Worm (Caenorhabditis elegans) whole organism, young adult: ENCODE results near the gene ensh-1.

Experiments
- B0261.1 ChIP-seq: sonication (generic microtip); optimal IDR thresholded peaks from 2 replicates; lab custom pipeline; 2016; ENCODE audit warnings: mild to moderate bottlenecking, missing genetic modification characterization, moderate library complexity, missing compliant biosample characterization
- F49E8.2 ChIP-seq: sonication (generic microtip); optimal IDR thresholded peaks from 3 replicates; lab custom pipeline; 2017; ENCODE audit warnings: missing genetic modification characterization, mild to moderate bottlenecking, missing compliant biosample characterization, antibody characterized with exemption, moderate library complexity; ENCODE audit not compliant: insufficient read depth
- F52B5.7 ChIP-seq: sonication (generic microtip); optimal IDR thresholded peaks from 2 replicates; lab custom pipeline; 2016; ENCODE audit warnings: mild to moderate bottlenecking, missing genetic modification characterization, missing compliant biosample characterization
- F57A8.1 ChIP-seq: fragments of 200-800 bp; sonication (Bioruptor generic); optimal IDR thresholded peaks from 2 replicates; lab custom pipeline; 2018; ENCODE audit warnings: mild to moderate bottlenecking, missing genetic modification characterization, moderate library complexity, missing compliant biosample characterization
- K12H6.12 ChIP-seq: fragments of 200-800 bp; sonication (Bioruptor generic); optimal IDR thresholded peaks from 2 replicates; lab custom pipeline; 2018; ENCODE audit warnings: mild to moderate bottlenecking, missing genetic modification characterization, missing compliant biosample characterization
- T07F8.4 ChIP-seq: sonication (generic microtip); optimal IDR thresholded peaks from 2 replicates; lab custom pipeline; 2016; ENCODE audit warnings: mild to moderate bottlenecking, missing genetic modification characterization, moderate library complexity, missing compliant biosample characterization
- Y53G8AR.9 ChIP-seq: fragments of 200-800 bp; sonication (Bioruptor generic); conservative IDR thresholded peaks from 2 replicates; pipeline ENCODE4 v1.3.6; 2022; ENCODE audit warnings: missing genetic modification reagents, missing genetic modification characterization, missing compliant biosample characterization
- ZK185.1 ChIP-seq: sonication (generic microtip); optimal IDR thresholded peaks from 2 replicates; lab custom pipeline; 2016; ENCODE audit warnings: mild to moderate bottlenecking, missing genetic modification characterization, missing compliant biosample characterization; ENCODE audit not compliant: poor library complexity, severe bottlenecking
- akir-1 ChIP-seq: fragments of 200-800 bp; sonication (Bioruptor generic); optimal IDR thresholded peaks from 2 replicates; lab custom pipeline; 2018; ENCODE audit warnings: mild to moderate bottlenecking, missing genetic modification characterization, moderate library complexity, missing compliant biosample characterization
- aptf-2 ChIP-seq: fragments of 200-800 bp; sonication (Bioruptor generic); conservative IDR thresholded peaks from 2 replicates; pipeline ENCODE4 v1.3.6; 2022; ENCODE audit warnings: missing genetic modification reagents, missing genetic modification characterization, missing compliant biosample characterization
- athp-1 ChIP-seq: sonication (generic microtip); optimal IDR thresholded peaks from 2 replicates; lab custom pipeline; 2017; ENCODE audit warnings: mild to moderate bottlenecking, missing genetic modification characterization, missing compliant biosample characterization
- attf-6 ChIP-seq: fragments of 200-800 bp; sonication (Bioruptor generic); IDR thresholded peaks from 2 replicates; pipeline ENCODE4 v1.3.6; 2022; ENCODE audit warnings: missing genetic modification reagents, missing genetic modification characterization, missing compliant biosample characterization
- ceh-100 ChIP-seq: fragments of 200-800 bp; sonication (Bioruptor generic); IDR thresholded peaks from 2 replicates; pipeline ENCODE4 v1.3.6; 2022; ENCODE audit warnings: missing genetic modification reagents, missing genetic modification characterization, missing compliant biosample characterization
- ceh-58 ChIP-seq: fragments of 200-800 bp; sonication (Bioruptor generic); IDR thresholded peaks from 2 replicates; pipeline ENCODE4 v1.3.6; 2022; ENCODE audit warnings: missing genetic modification characterization, missing compliant biosample characterization
- die-1 ChIP-seq: sonication (generic microtip); optimal IDR thresholded peaks from 2 replicates; lab custom pipeline; 2016; ENCODE audit warnings: missing genotype, mild to moderate bottlenecking, missing genetic modification characterization, missing compliant biosample characterization
- dpff-1 ChIP-seq: sonication (generic microtip); optimal IDR thresholded peaks from 2 replicates; lab custom pipeline; 2017; ENCODE audit warnings: mild to moderate bottlenecking, missing genetic modification characterization, missing compliant biosample characterization
- dpl-1 ChIP-seq: fragments of 150-350 bp; optimal IDR thresholded peaks from 2 replicates; lab custom pipeline; 2014; ENCODE audit warnings: missing biosample characterization, missing genetic modification reagents, missing genetic modification characterization
- ets-4 ChIP-seq: fragments of 200-800 bp; sonication (Bioruptor generic); optimal IDR thresholded peaks from 2 replicates; lab custom pipeline; 2018; ENCODE audit warnings: mild to moderate bottlenecking, missing genetic modification characterization, missing compliant biosample characterization
- hlh-26 ChIP-seq: fragments of 200-800 bp; sonication (Bioruptor generic); conservative IDR thresholded peaks from 2 replicates; pipeline ENCODE4 v1.3.6; 2022; ENCODE audit warnings: missing genetic modification reagents, missing genetic modification characterization, missing compliant biosample characterization
- hsf-1 ChIP-seq: fragments of 200-800 bp; sonication (Bioruptor generic); IDR thresholded peaks from 2 replicates; pipeline ENCODE4 v1.3.6; 2022; ENCODE audit warnings: missing genetic modification reagents, missing genetic modification characterization, missing compliant biosample characterization
- let-526 ChIP-seq: fragments of 200-800 bp; sonication (Bioruptor generic); IDR thresholded peaks from 2 replicates; pipeline ENCODE4 v1.3.6; 2022; ENCODE audit warnings: missing genetic modification reagents, missing genetic modification characterization, missing compliant biosample characterization
- lin-54 ChIP-seq: fragments of 200-800 bp; sonication (Bioruptor generic); optimal IDR thresholded peaks from 2 replicates; lab custom pipeline; 2018; ENCODE audit warnings: mild to moderate bottlenecking, missing genetic modification characterization, missing compliant biosample characterization
- lir-1 ChIP-seq: fragments of 200-800 bp; sonication (Bioruptor generic); conservative IDR thresholded peaks from 2 replicates; pipeline ENCODE4 v1.3.6; 2022; ENCODE audit warnings: missing genetic modification reagents, missing genetic modification characterization, missing compliant biosample characterization
- lsy-27 ChIP-seq: sonication (generic microtip); optimal IDR thresholded peaks from 2 replicates; lab custom pipeline; 2017; ENCODE audit warnings: missing genetic modification characterization, mild to moderate bottlenecking, missing compliant biosample characterization, antibody characterized with exemption, missing genotype, borderline replicate concordance; ENCODE audit not compliant: insufficient read depth
- madf-3 ChIP-seq: fragments of 200-800 bp; sonication (Bioruptor generic); IDR thresholded peaks from 2 replicates; pipeline ENCODE4 v1.3.6; 2022; ENCODE audit warnings: missing genetic modification reagents, missing genetic modification characterization, missing compliant biosample characterization
- madf-6 ChIP-seq: fragments of 200-800 bp; sonication (Bioruptor generic); IDR thresholded peaks from 2 replicates; pipeline ENCODE4 v1.3.6; 2022; ENCODE audit warnings: missing genetic modification reagents, missing genetic modification characterization, missing compliant biosample characterization
- madf-8 ChIP-seq: fragments of 200-800 bp; sonication (Bioruptor generic); conservative IDR thresholded peaks from 2 replicates; pipeline ENCODE4 v1.3.6; 2022; ENCODE audit warnings: missing genetic modification reagents, missing genetic modification characterization, missing compliant biosample characterization
- nfyb-1 ChIP-seq: fragments of 200-800 bp; sonication (Bioruptor generic); IDR thresholded peaks from 2 replicates; pipeline ENCODE4 v1.3.6; 2022; ENCODE audit warnings: missing genetic modification reagents, missing genetic modification characterization, missing compliant biosample characterization
- nhr-80 ChIP-seq: sonication (generic microtip); optimal IDR thresholded peaks from 2 replicates; lab custom pipeline; 2016; ENCODE audit warnings: missing genetic modification characterization, missing compliant biosample characterization
- nhr-90 ChIP-seq: sonication (generic microtip); optimal IDR thresholded peaks from 2 replicates; lab custom pipeline; 2016; ENCODE audit warnings: missing genotype, mild to moderate bottlenecking, missing genetic modification characterization, missing compliant biosample characterization
- sdz-38 ChIP-seq: sonication (generic microtip); optimal IDR thresholded peaks from 2 replicates; lab custom pipeline; 2016; ENCODE audit warnings: missing genotype, missing genetic modification characterization, missing compliant biosample characterization
- snpc-1.3 ChIP-seq: sonication (generic microtip); optimal IDR thresholded peaks from 2 replicates; lab custom pipeline; 2017; ENCODE audit warnings: missing genetic modification characterization, mild to moderate bottlenecking, missing compliant biosample characterization, antibody characterized with exemption, moderate library complexity, missing genotype, missing genetic modification reagents; ENCODE audit not compliant: insufficient read depth
- snpc-3.4 ChIP-seq: sonication (generic microtip); optimal IDR thresholded peaks from 2 replicates; lab custom pipeline; 2017; ENCODE audit warnings: missing genetic modification characterization, mild to moderate bottlenecking, missing compliant biosample characterization, antibody characterized with exemption, moderate library complexity, missing genotype, missing genetic modification reagents
- somi-1 ChIP-seq: fragments of 200-800 bp; sonication (Bioruptor generic); optimal IDR thresholded peaks from 2 replicates; lab custom pipeline; 2018; ENCODE audit warnings: mild to moderate bottlenecking, missing genetic modification characterization, missing compliant biosample characterization
- tbp1 ChIP-seq: fragments of 200-800 bp; sonication (Bioruptor generic); optimal IDR thresholded peaks from 2 replicates; lab custom pipeline; 2018; ENCODE audit warnings: mild to moderate bottlenecking, missing genetic modification characterization, missing compliant biosample characterization
- tbx-9 ChIP-seq: sonication (generic microtip); optimal IDR thresholded peaks from 2 replicates; lab custom pipeline; 2016; ENCODE audit warnings: borderline replicate concordance, missing genetic modification characterization, inconsistent platforms, missing compliant biosample characterization
- tlf-1 ChIP-seq: fragments of 200-800 bp; sonication (Bioruptor generic); optimal IDR thresholded peaks from 2 replicates; lab custom pipeline; 2018; ENCODE audit warnings: mild to moderate bottlenecking, missing genetic modification characterization, missing compliant biosample characterization
- unc-130 ChIP-seq: sonication (generic microtip); optimal IDR thresholded peaks from 2 replicates; lab custom pipeline; 2016; ENCODE audit warnings: missing genetic modification reagents, missing genetic modification characterization, missing compliant biosample characterization
- unc-62 ChIP-seq: fragments of 150-350 bp; optimal IDR thresholded peaks from 2 replicates; lab custom pipeline; 2014; ENCODE audit warnings: missing biosample characterization, missing genetic modification reagents, missing genetic modification characterization
- zim-3 ChIP-seq: sonication (generic microtip); optimal IDR thresholded peaks from 2 replicates; lab custom pipeline; 2017; ENCODE audit warnings: mild to moderate bottlenecking, missing genetic modification characterization, moderate library complexity, missing compliant biosample characterization
- ztf-18 ChIP-seq: sonication (generic microtip); optimal IDR thresholded peaks from 2 replicates; lab custom pipeline; 2016; ENCODE audit warnings: missing genotype, mild to moderate bottlenecking, missing genetic modification characterization, missing compliant biosample characterization
- ztf-26 ChIP-seq: sonication (generic microtip); optimal IDR thresholded peaks from 2 replicates; lab custom pipeline; 2017; ENCODE audit warnings: missing genetic modification characterization, missing compliant biosample characterization
- ztf-6 ChIP-seq: fragments of 200-800 bp; sonication (Bioruptor generic); IDR thresholded peaks from 2 replicates; pipeline ENCODE4 v1.3.6; 2022; ENCODE audit warnings: missing genetic modification reagents, missing genetic modification characterization, missing compliant biosample characterization

ensh-1 gene

DNA sequence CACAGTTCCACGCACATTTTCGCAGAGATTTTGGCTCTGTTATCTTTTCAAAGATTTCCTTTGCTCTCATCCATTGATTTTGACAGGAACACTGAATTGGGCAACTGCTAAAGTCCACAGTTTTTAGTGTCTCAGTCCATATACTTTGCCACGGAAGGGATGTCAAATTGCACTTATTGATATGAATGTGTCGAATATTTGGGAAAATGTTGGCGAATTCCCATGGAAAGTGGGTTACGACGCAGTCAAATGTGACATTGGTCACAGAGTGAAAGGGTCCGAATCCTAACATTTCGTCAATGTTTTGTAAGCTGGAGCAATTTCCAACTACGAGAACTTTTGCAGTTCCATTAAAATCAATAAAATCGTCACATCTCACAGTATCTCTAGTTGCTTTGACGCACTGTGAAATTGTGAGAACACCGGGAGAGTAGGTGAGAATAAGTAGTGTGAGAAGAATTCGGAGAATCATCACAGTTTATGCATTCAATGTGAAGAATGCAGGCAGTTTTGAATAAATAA lies 45.4 kb downstream of the ensh-1 start, which contains the start of gene trk-1:
trk-1 (minus strand) TSS at position 472 of the 522 bp plus-strand sequence.
- TF ChIP-seq attf-6 (GFP tag; lab: Robert Waterston, UW) = no peak
- no peak for TF ChIP-seq tlf-1 (GFP tag; lab: Kevin White, UChicago)
- no peak for TF ChIP-seq die-1 (tag; lab: Kevin White, UChicago)
- TF ChIP-seq F57A8.1 (GFP tag; lab: Kevin White, UChicago) = no peak
- TF ChIP-seq ceh-100 (GFP tag; lab: Robert Waterston, UW) = no peak
- no peak for TF ChIP-seq let-526 (GFP tag; lab: Robert Waterston, UW)
- no peak for TF ChIP-seq ceh-58 (GFP tag; lab: Robert Waterston, UW)

DNA sequence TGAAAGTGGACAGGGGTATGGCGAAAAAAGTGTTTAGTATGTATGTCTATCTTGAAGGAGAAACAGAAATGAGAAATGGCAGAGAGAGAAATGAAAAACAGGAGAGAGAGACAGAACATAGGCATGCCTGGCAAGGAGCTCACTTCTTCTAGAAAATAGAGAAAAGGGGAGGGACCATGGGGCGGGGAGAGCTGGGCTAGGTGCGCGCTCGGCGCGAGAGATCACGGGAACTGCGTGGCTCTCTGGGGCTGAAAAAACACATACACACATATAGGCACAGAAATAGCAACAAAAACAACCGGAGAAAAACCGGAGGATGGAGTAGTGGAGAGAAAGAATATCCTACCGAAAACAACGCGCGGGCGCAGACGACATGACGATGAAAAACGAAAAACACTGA lies 46.8 kb downstream of the ensh-1 start:
- TF ChIP-seq nhr-90 (tag; lab: Kevin White, UChicago) (no peak), akir-1 (GFP tag; lab: Kevin White, UChicago) (no peak), K12H6.12 (peak; percentile 54), dpff-1 (tag; lab: Kevin White, UChicago) (no peak), sdz-38 (no peak), ztf-6 (GFP tag; lab: Robert Waterston, UW) (no peak)

DNA sequence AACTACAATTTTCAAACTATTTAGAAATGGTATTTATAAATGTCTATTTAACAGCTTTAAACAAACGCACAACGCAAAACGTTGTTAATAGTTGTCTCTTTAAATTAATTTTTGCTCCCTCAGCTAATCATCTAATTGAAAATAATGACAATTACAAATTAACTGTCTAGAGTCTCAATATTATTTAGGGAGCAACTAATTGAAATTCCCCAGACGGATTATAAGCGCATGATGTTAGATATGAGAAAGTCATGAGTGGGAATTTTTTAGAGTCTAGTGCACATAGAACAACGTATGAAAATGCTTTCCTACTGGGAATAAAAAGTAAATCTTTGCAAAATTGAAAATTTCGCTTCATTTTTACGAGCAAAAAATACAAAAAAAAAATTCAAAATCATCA lies 47.8 kb downstream of the ensh-1 start:
- TF ChIP-seq unc-130 (GFP tag; lab: Kevin White, UChicago) (no peak), T07F8.4 (no peak), F49E8.2 (tag; lab: Kevin White, UChicago) (no peak), madf-3 (GFP tag; lab: Robert Waterston, UW) (no peak), ztf-26 (tag; lab: Kevin White, UChicago) (no peak), die-1 (tag; lab: Kevin White, UChicago) (no peak), snpc-1.3 (tag; lab: Kevin White, UChicago) (no peak), lsy-27 (tag; lab: Kevin White, UChicago) (no peak), ztf-6 (GFP tag; lab: Robert Waterston, UW) (no peak), madf-8 (GFP tag; lab: Robert Waterston, UW) (no peak), aptf-2 (GFP tag; lab: Robert Waterston, UW) (no peak), nfyb-1 (no peak), nhr-80 (tag; lab: Kevin White, UChicago) (no peak), lin-54 (GFP tag; lab: Kevin White, UChicago) (no peak)
- TF ChIP-seq, all 124 proteins: peak for 0

DNA sequence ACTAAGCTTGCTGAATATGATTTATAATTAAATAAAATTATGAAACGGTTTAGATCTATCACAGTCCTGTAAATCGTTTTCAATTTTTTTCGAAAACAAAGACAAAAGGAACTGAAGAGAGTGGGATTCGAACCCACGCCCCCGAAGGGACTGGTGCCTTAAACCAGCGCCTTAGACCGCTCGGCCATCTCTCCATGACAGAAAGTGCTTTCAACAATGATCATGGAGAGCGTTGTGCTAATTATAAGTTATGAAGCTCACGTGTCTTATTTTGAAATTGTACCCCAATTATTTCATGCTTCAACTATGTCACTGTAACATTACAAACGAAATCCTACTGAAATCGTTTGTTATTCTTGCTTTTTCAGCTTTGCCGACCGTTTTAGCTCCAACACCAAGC lies 50.6 kb downstream of the ensh-1 start:
- TF ChIP-seq hsf-1 (GFP tag; lab: Robert Waterston, UW) (no peak), snpc-3.4 (tag; lab: Kevin White, UChicago) (peak; percentile 13), ztf-18 (tag; lab: Kevin White, UChicago) (peak; percentile 29), madf-6 (no peak), B0261.1 (peak; percentile 65), hlh-26 (no peak), nfyb-1 (no peak), F52B5.7 (tag; lab: Kevin White, UChicago) (no peak), unc-62 (GFP tag; lab: Kevin White, UChicago) (no peak), athp-1 (no peak), die-1 (tag; lab: Kevin White, UChicago) (peak; percentile 22), ets-4 (GFP tag; lab: Kevin White, UChicago) (no peak), lir-1 (GFP tag; lab: Robert Waterston, UW) (no peak), somi-1 (GFP tag; lab: Kevin White, UChicago) (no peak), ZK185.1 (tag; lab: Kevin White, UChicago) (no peak), dpl-1 (no peak), zim-3 (tag; lab: Kevin White, UChicago) (no peak), tbp1 (GFP tag; lab: Kevin White, UChicago) (peak; percentile 84), Y53G8AR.9 (no peak), let-526 (GFP tag; lab: Robert Waterston, UW) (no peak), tbx-9 (no peak)
